Fruit fly (Drosophila melanogaster) whole organism, embryonic: ENCODE results near the gene eloF.
A peak's percentile ranks its signal among the peaks of the same experiment; 100 is the strongest.

Experiments used
- BtbVII ChIP-seq: fragments of 200-800 bp; sonication (Bioruptor generic); optimal IDR thresholded peaks from 3 replicates; lab custom pipeline; 2017; ENCODE audit warnings: missing biosample characterization, mild to moderate bottlenecking, missing genetic modification characterization
- CG10267 ChIP-seq: fragments of 200-800 bp; sonication (Bioruptor generic); optimal IDR thresholded peaks from 2 replicates; lab custom pipeline; 2018; ENCODE audit warnings: missing biosample characterization, mild to moderate bottlenecking, missing genetic modification characterization, moderate library complexity
- CG14441 ChIP-seq: fragments of 200-800 bp; sonication (Bioruptor generic); IDR thresholded peaks from 2 replicates; pipeline ENCODE4 v1.3.6; 2022; ENCODE audit warnings: missing biosample characterization, missing genetic modification characterization
- CG14710 ChIP-seq: fragments of 200-800 bp; sonication (Bioruptor generic); optimal IDR thresholded peaks from 3 replicates; lab custom pipeline; 2019; ENCODE audit warnings: missing biosample characterization, mild to moderate bottlenecking, missing genetic modification characterization, moderate library complexity
- CG1529 ChIP-seq: fragments of 200-800 bp; sonication (Bioruptor generic); optimal IDR thresholded peaks from 3 replicates; lab custom pipeline; 2018; ENCODE audit warnings: missing biosample characterization, missing genetic modification characterization
- CG17186 ChIP-seq: fragments of 200-800 bp; sonication (Bioruptor generic); optimal IDR thresholded peaks from 3 replicates; lab custom pipeline; 2017; ENCODE audit warnings: missing biosample characterization, missing genetic modification reagents, missing genetic modification characterization
- CG3281 ChIP-seq: fragments of 200-800 bp; sonication (Bioruptor generic); optimal IDR thresholded peaks from 3 replicates; lab custom pipeline; 2017; ENCODE audit warnings: missing biosample characterization, mild to moderate bottlenecking, missing genetic modification characterization
- CG6254 ChIP-seq: fragments of 200-800 bp; sonication (Bioruptor generic); optimal IDR thresholded peaks from 3 replicates; lab custom pipeline; 2017; ENCODE audit warnings: mild to moderate bottlenecking, missing biosample characterization, missing genetic modification reagents, missing genetic modification characterization
- CG7987 ChIP-seq: fragments of 200-800 bp; sonication (Bioruptor generic); optimal IDR thresholded peaks from 2 replicates; lab custom pipeline; 2018; ENCODE audit warnings: missing biosample characterization, mild to moderate bottlenecking, missing genetic modification characterization, moderate library complexity
- Dll ChIP-seq: fragments of 200-800 bp; sonication (Bioruptor generic); IDR thresholded peaks from 4 replicates; pipeline ENCODE4 v1.3.6; 2022; ENCODE audit warnings: missing biosample characterization, missing genetic modification characterization; ENCODE audit not compliant: partially characterized antibody
- Drgx ChIP-seq: fragments of 200-800 bp; sonication (Bioruptor generic); IDR thresholded peaks from 2 replicates; pipeline ENCODE4 v1.3.6; 2022; ENCODE audit warnings: missing biosample characterization, missing genetic modification characterization
- Oaz ChIP-seq: fragments of 200-800 bp; sonication (Bioruptor generic); IDR thresholded peaks from 2 replicates; pipeline ENCODE4 v1.3.6; 2022; ENCODE audit warnings: missing biosample characterization, missing genetic modification characterization
- Xrp1 ChIP-seq: fragments of 200-800 bp; sonication (Bioruptor generic); IDR thresholded peaks from 2 replicates; pipeline ENCODE4 v1.3.6; 2022; ENCODE audit warnings: missing biosample characterization, missing genetic modification characterization
- bowl ChIP-seq: fragments of 200-800 bp; sonication (Bioruptor generic); IDR thresholded peaks from 2 replicates; pipeline ENCODE4 v1.3.6; 2022; ENCODE audit warnings: missing biosample characterization, missing genetic modification characterization
- cato ChIP-seq: fragments of 200-800 bp; sonication (Bioruptor generic); optimal IDR thresholded peaks from 2 replicates; lab custom pipeline; 2016; ENCODE audit warnings: missing biosample characterization, missing genetic modification characterization, borderline replicate concordance
- croc ChIP-seq: fragments of 200-800 bp; sonication (Bioruptor generic); conservative IDR thresholded peaks from 3 replicates; pipeline ENCODE4 v1.3.6; 2022; ENCODE audit warnings: missing biosample characterization, missing genetic modification characterization
- dati ChIP-seq: fragments of 200-800 bp; sonication (Bioruptor generic); IDR thresholded peaks from 2 replicates; pipeline ENCODE4 v1.3.6; 2022; ENCODE audit warnings: missing biosample characterization, missing genetic modification characterization
- eve ChIP-seq, 2 experiments: fragments of >200 bp; optimal IDR thresholded peaks; 2 replicates each; lab custom pipeline; 2017; ENCODE audit warnings: missing biosample characterization in 2 of 2, missing genetic modification characterization in 2 of 2
- lilli ChIP-seq: fragments of 200-800 bp; sonication (Bioruptor generic); optimal IDR thresholded peaks from 3 replicates; lab custom pipeline; 2016; ENCODE audit warnings: missing biosample characterization, missing genetic modification characterization
- rib ChIP-seq: fragments of 200-800 bp; sonication (Bioruptor generic); IDR thresholded peaks from 2 replicates; pipeline ENCODE4 v1.3.6; 2022; ENCODE audit warnings: missing biosample characterization, missing genetic modification characterization
- sens-2 ChIP-seq: fragments of 200-800 bp; sonication (Bioruptor generic); IDR thresholded peaks from 2 replicates; pipeline ENCODE4 v1.3.6; 2022; ENCODE audit warnings: missing biosample characterization, missing genetic modification characterization
- shn ChIP-seq: fragments of 200-800 bp; sonication (Bioruptor generic); optimal IDR thresholded peaks from 3 replicates; lab custom pipeline; 2016; ENCODE audit warnings: missing biosample characterization, missing genetic modification characterization
- unpg ChIP-seq: fragments of 200-800 bp; sonication (Bioruptor generic); optimal IDR thresholded peaks from 3 replicates; lab custom pipeline; 2018; ENCODE audit warnings: missing biosample characterization, mild to moderate bottlenecking, missing genetic modification characterization, moderate library complexity
- usp ChIP-seq: fragments of >200 bp; optimal IDR thresholded peaks from 2 replicates; lab custom pipeline; 2017; ENCODE audit warnings: missing biosample characterization, missing genetic modification characterization

The eloF gene

dm6 chr3R:9860561-9860960, 46.6 kb downstream of the eloF start (continued):
- TF ChIP-seq eve (GFP tag; optimal IDR thresholded peaks at IDR 0.05; lab: Kevin White, UChicago) (no peak), CG10267 (tag; lab: Kevin White, UChicago) (no peak), CG17186 (GFP tag; lab: Kevin White, UChicago) (no peak), Dll (GFP tag; lab: Robert Waterston, UW) (no peak), usp (GFP tag; lab: Kevin White, UChicago) (no peak), croc (no peak), sens-2 (GFP tag; lab: Robert Waterston, UW) (no peak), CG7987 (GFP tag; lab: Kevin White, UChicago) (no peak), unpg (GFP tag; lab: Kevin White, UChicago) (no peak), CG3281 (GFP tag; lab: Kevin White, UChicago) (peak; percentile 26), CG1529 (GFP tag; lab: Kevin White, UChicago) (no peak), dati (GFP tag; lab: Robert Waterston, UW) (no peak), bowl (GFP tag; lab: Robert Waterston, UW) (no peak), Oaz (GFP tag; lab: Robert Waterston, UW) (no peak), CG14441 (GFP tag; lab: Robert Waterston, UW) (no peak), Xrp1 (GFP tag; lab: Robert Waterston, UW) (no peak), BtbVII (GFP tag; lab: Kevin White, UChicago) (no peak), lilli (GFP tag; lab: Kevin White, UChicago) (no peak), cato (no peak), shn (GFP tag; lab: Kevin White, UChicago) (no peak), CG14710 (tag; lab: Kevin White, UChicago) (no peak), CG6254 (GFP tag; lab: Kevin White, UChicago) (no peak), Drgx (GFP tag; lab: Robert Waterston, UW) (no peak), rib (no peak)
